Fruit fly (Drosophila melanogaster) whole organism, embryonic: ENCODE measurements around the gene Bili.

Experiments used
- Aef1 ChIP-seq: fragments of 200-800 bp; sonication (Bioruptor generic); IDR thresholded peaks from 3 replicates; pipeline ENCODE4 v1.3.6; 2022; ENCODE audit warnings: missing biosample characterization, missing genetic modification characterization
- Atf3 ChIP-seq: fragments of 200-800 bp; sonication (Bioruptor generic); optimal IDR thresholded peaks from 3 replicates; lab custom pipeline; 2016; ENCODE audit warnings: missing biosample characterization, missing genetic modification characterization
- C15 ChIP-seq: fragments of 200-800 bp; sonication (Bioruptor generic); IDR thresholded peaks from 3 replicates; pipeline ENCODE4 v1.3.6; 2022; ENCODE audit warnings: missing biosample characterization, missing genetic modification characterization
- CG10366 ChIP-seq: fragments of 200-800 bp; sonication (Bioruptor generic); IDR thresholded peaks from 2 replicates; pipeline ENCODE4 v1.3.6; 2022; ENCODE audit warnings: missing biosample characterization, missing genetic modification characterization
- CG12942 ChIP-seq: fragments of 200-800 bp; sonication (Bioruptor generic); optimal IDR thresholded peaks from 3 replicates; lab custom pipeline; 2016; ENCODE audit warnings: missing biosample characterization, missing genetic modification characterization
- CG15479 ChIP-seq: fragments of 200-800 bp; sonication (Bioruptor generic); optimal IDR thresholded peaks from 3 replicates; lab custom pipeline; 2019; ENCODE audit warnings: missing biosample characterization, mild to moderate bottlenecking, missing genetic modification characterization, moderate library complexity
- CG16815 ChIP-seq: fragments of 200-800 bp; sonication (Bioruptor generic); optimal IDR thresholded peaks from 3 replicates; lab custom pipeline; 2017; ENCODE audit warnings: missing biosample characterization, mild to moderate bottlenecking, missing genetic modification characterization
- CG17359 ChIP-seq: fragments of 200-800 bp; sonication (Bioruptor generic); optimal IDR thresholded peaks from 3 replicates; lab custom pipeline; 2018; ENCODE audit warnings: missing biosample characterization, mild to moderate bottlenecking, missing genetic modification characterization, moderate library complexity
- CG18764 ChIP-seq: fragments of 200-800 bp; sonication (Bioruptor generic); optimal IDR thresholded peaks from 3 replicates; lab custom pipeline; 2016; ENCODE audit warnings: missing biosample characterization, missing genetic modification characterization
- CG33213 ChIP-seq: fragments of 200-800 bp; sonication (Bioruptor generic); optimal IDR thresholded peaks from 3 replicates; lab custom pipeline; 2016; ENCODE audit warnings: missing biosample characterization, missing genetic modification characterization
- CG3838 ChIP-seq: fragments of 200-800 bp; sonication (Bioruptor generic); optimal IDR thresholded peaks from 3 replicates; lab custom pipeline; 2016; ENCODE audit warnings: missing biosample characterization, missing genetic modification characterization
- CG4404 ChIP-seq: fragments of 200-800 bp; sonication (Bioruptor generic); IDR thresholded peaks from 2 replicates; pipeline ENCODE4 v1.3.6; 2022; ENCODE audit warnings: missing biosample characterization, missing genetic modification characterization
- CG4424 ChIP-seq: fragments of 200-800 bp; sonication (Bioruptor generic); optimal IDR thresholded peaks from 3 replicates; lab custom pipeline; 2016; ENCODE audit warnings: missing biosample characterization, missing genetic modification characterization
- CG4730 ChIP-seq: fragments of 200-800 bp; sonication (Bioruptor generic); IDR thresholded peaks from 2 replicates; pipeline ENCODE4 v1.3.6; 2022; ENCODE audit warnings: missing biosample characterization, missing genetic modification characterization
- CG6765 ChIP-seq: fragments of 200-800 bp; sonication (Bioruptor generic); optimal IDR thresholded peaks from 3 replicates; lab custom pipeline; 2017; ENCODE audit warnings: missing biosample characterization, mild to moderate bottlenecking, missing genetic modification characterization
- CG7357 ChIP-seq: fragments of 200-800 bp; sonication (Bioruptor generic); IDR thresholded peaks from 3 replicates; pipeline ENCODE4 v1.3.6; 2022; ENCODE audit warnings: missing biosample characterization, missing genetic modification characterization
- CG7745 ChIP-seq: fragments of 200-800 bp; sonication (Bioruptor generic); optimal IDR thresholded peaks from 2 replicates; lab custom pipeline; 2018; ENCODE audit warnings: missing biosample characterization, mild to moderate bottlenecking, missing genetic modification characterization, moderate library complexity
- CG8924 ChIP-seq: fragments of 200-800 bp; optimal IDR thresholded peaks from 3 replicates; lab custom pipeline; 2019; ENCODE audit warnings: missing biosample characterization, mild to moderate bottlenecking, missing genetic modification characterization, moderate library complexity
- D ChIP-seq, 2 experiments: fragments of 200-800 bp in 1 of 2; fragments of >200 bp in 1 of 2; sonication (Bioruptor generic) in 1 of 2; optimal IDR thresholded peaks; 2 replicates in 1 of 2; 3 replicates in 1 of 2; lab custom pipeline; 2017; ENCODE audit warnings: mild to moderate bottlenecking in 1 of 2, missing biosample characterization in 1 of 2, missing genetic modification characterization in 1 of 2, missing genetic modification reagents in 1 of 2
- Dip3 ChIP-seq: fragments of 200-800 bp; sonication (Bioruptor generic); optimal IDR thresholded peaks from 3 replicates; lab custom pipeline; 2016; ENCODE audit warnings: missing biosample characterization, missing genetic modification characterization
- Kr ChIP-seq: fragments of 200-800 bp; sonication (Bioruptor generic); optimal IDR thresholded peaks from 2 replicates; lab custom pipeline; 2017; ENCODE audit warnings: missing biosample characterization, mild to moderate bottlenecking, missing genetic modification characterization
- Mes4 ChIP-seq: fragments of 200-800 bp; sonication (Bioruptor generic); optimal IDR thresholded peaks from 2 replicates; lab custom pipeline; 2016; ENCODE audit warnings: missing biosample characterization, missing genetic modification characterization
- Neu2 ChIP-seq: fragments of 200-800 bp; sonication (Bioruptor generic); optimal IDR thresholded peaks from 3 replicates; lab custom pipeline; 2016; ENCODE audit warnings: missing biosample characterization, missing genetic modification characterization, borderline replicate concordance
- PHDP ChIP-seq: fragments of 200-800 bp; sonication (Bioruptor generic); optimal IDR thresholded peaks from 3 replicates; lab custom pipeline; 2018; ENCODE audit warnings: missing biosample characterization, mild to moderate bottlenecking, missing genetic modification characterization, moderate library complexity
- Usf ChIP-seq: fragments of 200-800 bp; sonication (Bioruptor generic); optimal IDR thresholded peaks from 2 replicates; lab custom pipeline; 2017; ENCODE audit warnings: missing genotype, missing biosample characterization, missing genetic modification characterization
- ab ChIP-seq: fragments of 200-800 bp; sonication (Bioruptor generic); optimal IDR thresholded peaks from 2 replicates; lab custom pipeline; 2016; ENCODE audit warnings: missing biosample characterization, missing genetic modification characterization
- al ChIP-seq: fragments of 200-800 bp; sonication (Bioruptor generic); IDR thresholded peaks from 2 replicates; pipeline ENCODE4 v1.3.6; 2022; ENCODE audit warnings: missing biosample characterization, missing genetic modification characterization
- ase ChIP-seq: fragments of 200-800 bp; sonication (Bioruptor generic); IDR thresholded peaks from 3 replicates; pipeline ENCODE4 v1.3.6; 2022; ENCODE audit warnings: missing biosample characterization, missing genetic modification characterization
- ash1 ChIP-seq: fragments of 200-800 bp; sonication (Bioruptor generic); optimal IDR thresholded peaks from 2 replicates; lab custom pipeline; 2018; ENCODE audit warnings: missing biosample characterization, mild to moderate bottlenecking, missing genetic modification characterization
- cad ChIP-seq: fragments of >200 bp; optimal IDR thresholded peaks from 2 replicates; lab custom pipeline; 2017; ENCODE audit warnings: missing biosample characterization, missing genetic modification characterization
- crol ChIP-seq: fragments of 200-800 bp; sonication (Bioruptor generic); IDR thresholded peaks from 2 replicates; pipeline ENCODE4 v1.3.6; 2022; ENCODE audit warnings: missing biosample characterization, missing genetic modification characterization
- fd102C ChIP-seq: fragments of 200-800 bp; sonication (Bioruptor generic); optimal IDR thresholded peaks from 2 replicates; lab custom pipeline; 2018; ENCODE audit warnings: missing biosample characterization, mild to moderate bottlenecking, missing genetic modification characterization, moderate library complexity
- fd3F ChIP-seq: fragments of 200-800 bp; sonication (Bioruptor generic); optimal IDR thresholded peaks from 2 replicates; lab custom pipeline; 2018; ENCODE audit warnings: missing biosample characterization, mild to moderate bottlenecking, missing genetic modification characterization, moderate library complexity
- gce ChIP-seq: fragments of 200-800 bp; sonication (Bioruptor generic); IDR thresholded peaks from 3 replicates; pipeline ENCODE4 v1.3.6; 2022; ENCODE audit warnings: missing biosample characterization, missing genetic modification characterization
- gem ChIP-seq: fragments of 200-800 bp; sonication (Bioruptor generic); optimal IDR thresholded peaks from 2 replicates; lab custom pipeline; 2019; ENCODE audit warnings: missing biosample characterization, mild to moderate bottlenecking, missing genetic modification characterization, moderate library complexity
- ham ChIP-seq: fragments of 200-800 bp; sonication (Bioruptor generic); IDR thresholded peaks from 2 replicates; pipeline ENCODE4 v1.3.6; 2022; ENCODE audit warnings: missing biosample characterization, missing genetic modification characterization
- hkb ChIP-seq, 2 experiments: fragments of 200-800 bp in 1 of 2; fragments of >200 bp in 1 of 2; sonication (Bioruptor generic) in 1 of 2; IDR thresholded peaks in 1 of 2; optimal IDR thresholded peaks in 1 of 2; 2 replicates each; pipeline versions ENCODE4 v1.3.6 to Lab custom; 2017 to 2022; ENCODE audit warnings: missing biosample characterization in 1 of 2, missing genetic modification characterization in 1 of 2
- hth ChIP-seq: fragments of >200 bp; optimal IDR thresholded peaks from 2 replicates; lab custom pipeline; 2017; ENCODE audit warnings: inconsistent platforms
- ken ChIP-seq: fragments of 200-800 bp; sonication (Bioruptor generic); IDR thresholded peaks from 3 replicates; pipeline ENCODE4 v1.3.6; 2022; ENCODE audit warnings: missing biosample characterization, missing genetic modification characterization
- klu ChIP-seq: fragments of 200-800 bp; sonication (Bioruptor generic); IDR thresholded peaks from 2 replicates; pipeline ENCODE4 v1.3.6; 2022; ENCODE audit warnings: missing biosample characterization, missing genetic modification characterization
- maf-S ChIP-seq: fragments of 200-800 bp; sonication (Bioruptor generic); optimal IDR thresholded peaks from 2 replicates; lab custom pipeline; 2016; ENCODE audit warnings: missing biosample characterization, missing genetic modification characterization
- nau ChIP-seq: fragments of 200-800 bp; sonication (Bioruptor generic); optimal IDR thresholded peaks from 3 replicates; lab custom pipeline; 2017; ENCODE audit warnings: missing biosample characterization, mild to moderate bottlenecking, missing genetic modification characterization, missing genetic modification reagents
- sd ChIP-seq: fragments of 200-800 bp; sonication (Bioruptor generic); optimal IDR thresholded peaks from 3 replicates; lab custom pipeline; 2018; ENCODE audit warnings: missing biosample characterization, mild to moderate bottlenecking, missing genetic modification characterization, moderate library complexity
- tll ChIP-seq, 2 experiments: fragments of 200-800 bp in 1 of 2; fragments of >200 bp in 1 of 2; sonication (Bioruptor generic) in 1 of 2; optimal IDR thresholded peaks; 2 replicates each; lab custom pipeline; 2017 to 2019; ENCODE audit warnings: missing biosample characterization in 2 of 2, missing genetic modification characterization in 2 of 2, mild to moderate bottlenecking in 1 of 2, moderate library complexity in 1 of 2
- twi ChIP-seq: fragments of 200-800 bp; optimal IDR thresholded peaks from 2 replicates; lab custom pipeline; 2019; ENCODE audit warnings: missing biosample characterization, mild to moderate bottlenecking, missing genetic modification characterization, moderate library complexity
- vnd ChIP-seq: fragments of 200-800 bp; sonication (Bioruptor generic); IDR thresholded peaks from 3 replicates; pipeline ENCODE4 v1.3.6; 2022; ENCODE audit warnings: missing biosample characterization, missing genetic modification characterization; ENCODE audit not compliant: partially characterized antibody
- zen ChIP-seq: fragments of 200-800 bp; sonication (Bioruptor generic); optimal IDR thresholded peaks from 3 replicates; lab custom pipeline; 2018; ENCODE audit warnings: missing biosample characterization, mild to moderate bottlenecking, missing genetic modification characterization, moderate library complexity
- zfh2 ChIP-seq: fragments of 200-800 bp; sonication (Bioruptor generic); optimal IDR thresholded peaks from 2 replicates; lab custom pipeline; 2016; ENCODE audit warnings: missing biosample characterization, missing genetic modification characterization

Bili gene

dm6 chr3R:25172353-25172752, 41.2 kb downstream of the Bili start:
- no peak for TF ChIP-seq Mes4
- TF ChIP-seq fd102C (GFP tag; lab: Kevin White, UChicago), result peak; percentile 2
- TF ChIP-seq zen, result peak; percentile 66
- peak in 1 of 2 experiments; percentile 70 for TF ChIP-seq tll (GFP tag; optimal IDR thresholded peaks at IDR 0.05; lab: Kevin White, UChicago)
- peak; percentile 94 for TF ChIP-seq cad

dm6 chr3R:25172976-25173375, 41.9 kb downstream of the Bili start:
- TF ChIP-seq cad (peak; percentile 18), maf-S (no peak), CG15479 (peak; percentile 23), zen (peak; percentile 89), D (optimal IDR thresholded peaks at IDR 0.05; lab: Kevin White, UChicago) (peak; percentile 92), D (GFP tag; optimal IDR thresholded peaks at IDR 0.05; lab: Kevin White, UChicago) (no peak), twi (tag; lab: Kevin White, UChicago) (peak; percentile 10), Kr (GFP tag; lab: Kevin White, UChicago) (no peak)

- TF ChIP-seq crol (GFP tag; lab: Robert Waterston, UW) (no peak), CG33213 (no peak), CG10366 (GFP tag; lab: Robert Waterston, UW) (no peak), CG3838 (GFP tag; lab: Kevin White, UChicago) (no peak), Dip3 (no peak), ham (GFP tag; lab: Robert Waterston, UW) (no peak), CG18764 (GFP tag; lab: Kevin White, UChicago) (no peak), zen (no peak), CG4730 (GFP tag; lab: Robert Waterston, UW) (no peak), vnd (GFP tag; lab: Robert Waterston, UW) (no peak), CG7745 (no peak), ab (GFP tag; lab: Kevin White, UChicago) (no peak), ase (GFP tag; lab: Robert Waterston, UW) (no peak), al (GFP tag; lab: Robert Waterston, UW) (no peak), CG8924 (peak; percentile 37), CG16815 (GFP tag; lab: Kevin White, UChicago) (peak; percentile 20), CG4424 (GFP tag; lab: Kevin White, UChicago) (peak; percentile 48), Usf (no peak), sd (tag; lab: Kevin White, UChicago) (no peak), Aef1 (GFP tag; lab: Robert Waterston, UW) (no peak), gce (GFP tag; lab: Robert Waterston, UW) (no peak), hth (lab: Kevin White, UChicago) (no peak), CG4404 (GFP tag; lab: Robert Waterston, UW) (peak; percentile 55), PHDP (tag; lab: Kevin White, UChicago) (no peak), Mes4 (no peak), CG7357 (no peak), CG12942 (GFP tag; lab: Kevin White, UChicago) (no peak), klu (GFP tag; lab: Robert Waterston, UW) (no peak), Atf3 (no peak), nau (GFP tag; lab: Kevin White, UChicago) (no peak), gem (tag; lab: Kevin White, UChicago) (peak; percentile 57), CG17359 (tag; lab: Kevin White, UChicago) (peak; percentile 8), ken (GFP tag; lab: Robert Waterston, UW) (no peak), ash1 (no peak), hkb (optimal IDR thresholded peaks at IDR 0.05; lab: Kevin White, UChicago) (no peak), hkb (GFP tag; IDR thresholded peaks at IDR 0.05; lab: Robert Waterston, UW) (no peak), zfh2 (no peak), C15 (GFP tag; lab: Robert Waterston, UW) (no peak), CG6765 (GFP tag; lab: Kevin White, UChicago) (no peak), fd3F (GFP tag; lab: Kevin White, UChicago) (no peak), Neu2 (no peak)
Measured at dm6 chr3R:25174244-25174643, 43.1 kb downstream of the Bili start.
